Worm (Caenorhabditis elegans): ENCODE measurements around the gene Y116A8C.43.
"Not testable (repeated sequence)": the region's sequence is repeated elsewhere in the genome, so short reads cannot be mapped to it uniquely, and the experiment has no call there.

Gene Y116A8C.43

ce11 chrIV:17125967-17126366 is 37.3 kb downstream of the Y116A8C.43 start:
- TF ChIP-seq zim-3 (tag; optimal IDR thresholded peaks at IDR 0.05) (no peak), rpc-1 (optimal IDR thresholded peaks at IDR 0.05) (no peak), rpc-1 (tag; optimal IDR thresholded peaks at IDR 0.05) (no peak), madf-6 (GFP tag; IDR thresholded peaks at IDR 0.05) (peak; percentile 74), somi-1 (GFP tag; optimal IDR thresholded peaks at IDR 0.05) (no peak), attf-6 (GFP tag; IDR thresholded peaks at IDR 0.05) (peak; percentile 78; the same call in 1 of the 2 replicates), fkh-3 (tag; optimal IDR thresholded peaks at IDR 0.05) (no peak), efl-1 (GFP tag; optimal IDR thresholded peaks at IDR 0.05) (peak; percentile 68), pbrm-1 (GFP tag; IDR thresholded peaks at IDR 0.05) (no peak), mcd-1 (GFP tag; IDR thresholded peaks at IDR 0.05) (no peak), madf-3 (GFP tag; IDR thresholded peaks at IDR 0.05) (0 out of 2 replicates have a peak, but pooled peaks have one; percentile 50), sea-2 (GFP tag; IDR thresholded peaks at IDR 0.05) (no peak), hlh-26 (GFP tag; conservative IDR thresholded peaks at IDR 0.05) (no peak), bed-1 (GFP tag; IDR thresholded peaks at IDR 0.05) (no peak), aptf-3 (GFP tag; IDR thresholded peaks at IDR 0.05) (no peak), tbp1 (GFP tag; optimal IDR thresholded peaks at IDR 0.05) (peak; percentile 25), snpc-3.4 (tag; optimal IDR thresholded peaks at IDR 0.05) (no peak), madf-8 (GFP tag; conservative IDR thresholded peaks at IDR 0.05) (peak; percentile 61), ama-1 (optimal IDR thresholded peaks at IDR 0.05) (no peak), ama-1 (GFP tag; optimal IDR thresholded peaks at IDR 0.05) (no peak), snpc-4 (GFP tag; optimal IDR thresholded peaks at IDR 0.05) (no peak), snpc-4 (tag; optimal IDR thresholded peaks at IDR 0.05) (peak in 2 of 4 experiments; percentile 46 to 79), B0336.3 (GFP tag; IDR thresholded peaks at IDR 0.05) (0 out of 2 replicates have a peak, but pooled peaks have one; percentile 12), mxl-1 (tag; optimal IDR thresholded peaks at IDR 0.05) (no peak), xnd-1 (tag; optimal IDR thresholded peaks at IDR 0.05) (peak; percentile 56), D2030.7 (GFP tag; IDR thresholded peaks at IDR 0.05) (peak; percentile 59; the same call in 1 of the 2 replicates), Y79H2A.3 (GFP tag; conservative IDR thresholded peaks at IDR 0.05) (0 out of 2 replicates have a peak, but pooled peaks have one; percentile 46)

ce11 chrIV:17126512-17126911 is 37.9 kb downstream of the Y116A8C.43 start:
- TF ChIP-seq repo-1 (tag; optimal IDR thresholded peaks at IDR 0.05) (no peak), gei-17 (GFP tag; optimal IDR thresholded peaks at IDR 0.05) (no peak), cebp-2 (GFP tag; IDR thresholded peaks at IDR 0.05) (no peak), dpl-1 (GFP tag; optimal IDR thresholded peaks at IDR 0.05) (no peak), nhr-90 (tag; optimal IDR thresholded peaks at IDR 0.05) (no peak), zim-3 (tag; optimal IDR thresholded peaks at IDR 0.05) (no peak), lin-40 (tag; optimal IDR thresholded peaks at IDR 0.05) (no peak), ztf-25 (GFP tag; IDR thresholded peaks at IDR 0.05) (no peak), ets-4 (GFP tag; optimal IDR thresholded peaks at IDR 0.05) (no peak), lag-1 (GFP tag; IDR thresholded peaks at IDR 0.05) (no peak), nhr-179 (tag; optimal IDR thresholded peaks at IDR 0.05) (no peak), tbx-9 (tag; optimal IDR thresholded peaks at IDR 0.05; ENCODE audit: borderline replicate concordance) (no peak)

- TF ChIP-seq ztf-25 (GFP tag; IDR thresholded peaks at IDR 0.05), result 0 out of 2 replicates have a peak, but pooled peaks have one; percentile 56
- 0 out of 2 replicates have a peak, but pooled peaks have one; percentile 15 for TF ChIP-seq hmg-1.2 (GFP tag; IDR thresholded peaks at IDR 0.05)
- peak; percentile 82 for TF ChIP-seq tbp1 (GFP tag; optimal IDR thresholded peaks at IDR 0.05)
- TF ChIP-seq rpc-1 (optimal IDR thresholded peaks at IDR 0.05); snpc-4 (GFP tag; optimal IDR thresholded peaks at IDR 0.05): not testable (repeated sequence)
- TF ChIP-seq rpc-1 (tag; optimal IDR thresholded peaks at IDR 0.05), result peak; percentile 65
- TF ChIP-seq snpc-4 (tag; optimal IDR thresholded peaks at IDR 0.05), result peak in 1 of 4 experiments; percentile 82
- TF ChIP-seq B0261.1 (tag; optimal IDR thresholded peaks at IDR 0.05), result peak; percentile 53
- 0 out of 2 replicates have a peak, but pooled peaks have one; percentile 19 for TF ChIP-seq attf-6 (GFP tag; IDR thresholded peaks at IDR 0.05)
- TF ChIP-seq dox-1 (GFP tag; IDR thresholded peaks at IDR 0.05), result 0 out of 2 replicates have a peak, but pooled peaks have one; percentile 8
These were observed 38.6 kb downstream of the Y116A8C.43 start for ce11 chrIV:17127224-17127623.

Data from whole organism, young adult.